Worm (Caenorhabditis elegans) whole organism, L3 larva: Measurements from ENCODE around the gene str-161.

Experiments used
- ama-1 ChIP-seq: fragments of 150-350 bp; optimal IDR thresholded peaks from 2 replicates; lab custom pipeline; 2018
- ceh-28 ChIP-seq: fragments of 150-350 bp; optimal IDR thresholded peaks from 2 replicates; lab custom pipeline; 2014; ENCODE audit warnings: missing biosample characterization, missing genetic modification reagents, missing genetic modification characterization
- ceh-9 ChIP-seq: sonication (generic microtip); optimal IDR thresholded peaks from 2 replicates; lab custom pipeline; 2018; ENCODE audit warnings: missing biosample characterization, missing genetic modification characterization
- egl-27 ChIP-seq: sonication (generic microtip); optimal IDR thresholded peaks from 4 replicates; lab custom pipeline; 2017; ENCODE audit warnings: missing biosample characterization, missing genetic modification reagents, missing genetic modification characterization
- elt-3 ChIP-seq, 3 experiments: fragments of 150-350 bp in 1 of 3; sonication (generic microtip) in 2 of 3; optimal IDR thresholded peaks; 2 replicates in 2 of 3; 4 replicates in 1 of 3; lab custom pipeline; 2014 to 2017; ENCODE audit warnings: missing biosample characterization in 3 of 3, missing genetic modification characterization in 3 of 3
- ztf-4 ChIP-seq: fragments of 150-350 bp; optimal IDR thresholded peaks from 2 replicates; lab custom pipeline; 2014; ENCODE audit warnings: missing biosample characterization, missing genetic modification characterization

ce11 chrIV:4938664-4939063, 34.8 kb upstream of the str-161 start, which contains the start of gene str-168:
- no peak for TF ChIP-seq ceh-28 (tag; lab: Kevin White, UChicago)
- no peak for TF ChIP-seq ama-1 (lab: Kevin White, UChicago)
- TF ChIP-seq ztf-4 (tag; lab: Kevin White, UChicago) = no peak
- TF ChIP-seq egl-27 (tag; lab: Kevin White, UChicago) = no peak
- no peak for TF ChIP-seq elt-3 (tag; optimal IDR thresholded peaks at IDR 0.05; lab: Kevin White, UChicago)
- TF ChIP-seq ceh-9 (tag; lab: Kevin White, UChicago) = no peak
